Worm (Caenorhabditis elegans): ENCODE results near the gene adt-3.

ce11 chrX:3944961-3945587 is 13.6 kb downstream of the adt-3 start:
- TF ChIP-seq klf-2 (GFP tag; conservative IDR thresholded peaks at IDR 0.05) (no peak), flt-1 (GFP tag; IDR thresholded peaks at IDR 0.05) (no peak), cog-1 (tag; optimal IDR thresholded peaks at IDR 0.05) (no peak), T22C8.4 (GFP tag; IDR thresholded peaks at IDR 0.05) (no peak), med-1 (GFP tag; optimal IDR thresholded peaks at IDR 0.05; ENCODE audit: insufficient read depth) (no peak), ztf-29 (GFP tag; IDR thresholded peaks at IDR 0.05) (no peak), ztf-23 (GFP tag; IDR thresholded peaks at IDR 0.05) (no peak), tab-1 (GFP tag; IDR thresholded peaks at IDR 0.05) (no peak)
